Worm (Caenorhabditis elegans) whole organism, dauer: ENCODE data around the gene F21D9.2.

Source experiments
- unc-62 ChIP-seq: sonication (generic microtip); optimal IDR thresholded peaks from 2 replicates; lab custom pipeline; 2017; ENCODE audit warnings: missing biosample characterization, missing genetic modification reagents, missing genetic modification characterization

The F21D9.2 gene

ce11 chrV:19262349-19262748, at the start of gene F21D9.2:
Gene F21D9.2, minus strand, starts transcription at chrV:19262449.
- TF ChIP-seq unc-62, result no peak

- no peak for TF ChIP-seq unc-62
These were observed 49.1 kb upstream of the F21D9.2 start, which contains the start of gene C43D7.8 for ce11 chrV:19311391-19311790. Gene C43D7.8, minus strand, starts transcription at chrV:19311491.

- no peak for TF ChIP-seq unc-62
These were observed 47.3 kb upstream of the F21D9.2 start, which contains the start of gene F55C9.11 for ce11 chrV:19309591-19309990. Gene F55C9.11, minus strand, starts transcription at chrV:19309691.

- TF ChIP-seq unc-62, result no peak
These were observed 45.9 kb upstream of the F21D9.2 start for ce11 chrV:19308137-19308536.

ce11 chrV:19306906-19307305, 44.7 kb upstream of the F21D9.2 start, which contains the start of gene F55C9.15:
Gene F55C9.15, minus strand, starts transcription at chrV:19307006.
- no peak for TF ChIP-seq unc-62

- no peak for TF ChIP-seq unc-62
These were observed 41.4 kb upstream of the F21D9.2 start, which contains the start of the genes fbxb-63 and fbxb-61 for ce11 chrV:19303589-19304174. Gene fbxb-63, minus strand, starts transcription at chrV:19303730. Gene fbxb-61, plus strand, starts transcription at chrV:19304124.

ce11 chrV:19301934-19302333, 39.7 kb upstream of the F21D9.2 start, which contains the start of gene fbxb-62:
Gene fbxb-62, minus strand, starts transcription at chrV:19302034.
- TF ChIP-seq unc-62, result no peak

- TF ChIP-seq unc-62, result no peak
These were observed 37.0 kb upstream of the F21D9.2 start, which contains the start of gene F55C9.14 for ce11 chrV:19299262-19299661. Gene F55C9.14, plus strand, starts transcription at chrV:19299562.

- no peak for TF ChIP-seq unc-62
These were observed 35.3 kb upstream of the F21D9.2 start, which contains the start of gene fbxb-60 for ce11 chrV:19297510-19297909. Gene fbxb-60, plus strand, starts transcription at chrV:19297810.

- TF ChIP-seq unc-62, result no peak
These were observed 34.5 kb upstream of the F21D9.2 start, which contains the start of gene F55C9.6 for ce11 chrV:19296723-19297122. Gene F55C9.6, minus strand, starts transcription at chrV:19296823.

ce11 chrV:19293025-19293424, 30.8 kb upstream of the F21D9.2 start, which contains the start of gene F55C9.5:
Gene F55C9.5, minus strand, starts transcription at chrV:19293125.
- TF ChIP-seq unc-62, result no peak

ce11 chrV:19288073-19288805, 26.0 kb upstream of the F21D9.2 start, which contains the start of the genes F55C9.3 and fbxb-57:
Gene F55C9.3, minus strand, starts transcription at chrV:19288173.
Gene fbxb-57, plus strand, starts transcription at chrV:19288755.
- no peak for TF ChIP-seq unc-62

- TF ChIP-seq unc-62, result no peak
These were observed 23.7 kb upstream of the F21D9.2 start for ce11 chrV:19285921-19286320.

- TF ChIP-seq unc-62, result no peak
These were observed 20.1 kb upstream of the F21D9.2 start, which contains the start of gene fbxb-117 for ce11 chrV:19282314-19282713. Gene fbxb-117, plus strand, starts transcription at chrV:19282614.

ce11 chrV:19279888-19280287, 17.6 kb upstream of the F21D9.2 start, which contains the start of gene F21D9.8:
Gene F21D9.8, minus strand, starts transcription at chrV:19279988.
- TF ChIP-seq unc-62, result no peak

ce11 chrV:19278488-19278887, 16.2 kb upstream of the F21D9.2 start:
- no peak for TF ChIP-seq unc-62

ce11 chrV:19276354-19276753, 14.1 kb upstream of the F21D9.2 start:
- no peak for TF ChIP-seq unc-62
